Fruit fly (Drosophila melanogaster) whole organism, prepupa: ENCODE results near the gene Npc2d.

Source experiments
- CG10631 ChIP-seq: fragments of 200-800 bp; sonication (Bioruptor generic); optimal IDR thresholded peaks from 2 replicates; lab custom pipeline; 2016; ENCODE audit warnings: missing biosample characterization, missing genetic modification characterization
- CG11294 ChIP-seq: fragments of 200-800 bp; sonication (Bioruptor generic); IDR thresholded peaks from 2 replicates; pipeline ENCODE4 v1.3.6; 2022; ENCODE audit warnings: missing biosample characterization, missing genetic modification characterization
- CG15336 ChIP-seq: fragments of 200-800 bp; sonication (Bioruptor generic); IDR thresholded peaks from 2 replicates; pipeline ENCODE4 v1.3.6; 2022; ENCODE audit warnings: missing biosample characterization, missing genetic modification characterization
- CG1621 ChIP-seq: fragments of 200-800 bp; sonication (Bioruptor generic); optimal IDR thresholded peaks from 3 replicates; lab custom pipeline; 2018; ENCODE audit warnings: missing biosample characterization, mild to moderate bottlenecking, missing genetic modification characterization
- CG3032 ChIP-seq: fragments of 200-800 bp; optimal IDR thresholded peaks from 2 replicates; lab custom pipeline; 2019; ENCODE audit warnings: missing biosample characterization, mild to moderate bottlenecking, missing genetic modification characterization, moderate library complexity
- CG31627 ChIP-seq: fragments of 200-800 bp; sonication (Bioruptor generic); optimal IDR thresholded peaks from 3 replicates; lab custom pipeline; 2016; ENCODE audit warnings: missing biosample characterization, missing genetic modification characterization
- CG6792 ChIP-seq: fragments of 200-800 bp; sonication (Bioruptor generic); optimal IDR thresholded peaks from 3 replicates; lab custom pipeline; 2016; ENCODE audit warnings: missing biosample characterization, missing genetic modification characterization
- CG6854 ChIP-seq: fragments of 200-800 bp; sonication (Bioruptor generic); optimal IDR thresholded peaks from 2 replicates; lab custom pipeline; 2017; ENCODE audit warnings: missing biosample characterization, mild to moderate bottlenecking, missing genetic modification characterization
- Hr38 ChIP-seq: sonication (Bioruptor generic); optimal IDR thresholded peaks from 2 replicates; lab custom pipeline; 2016; ENCODE audit warnings: missing biosample characterization, missing genetic modification characterization
- Hr39 ChIP-seq: fragments of 200-800 bp; sonication (Bioruptor generic); optimal IDR thresholded peaks from 2 replicates; lab custom pipeline; 2016; ENCODE audit warnings: missing biosample characterization, missing genetic modification characterization
- dac ChIP-seq: fragments of 200-800 bp; sonication (Bioruptor generic); optimal IDR thresholded peaks from 2 replicates; lab custom pipeline; 2017; ENCODE audit warnings: missing biosample characterization, mild to moderate bottlenecking, missing genetic modification characterization
- net ChIP-seq: fragments of 200-800 bp; sonication (Bioruptor generic); optimal IDR thresholded peaks from 3 replicates; lab custom pipeline; 2016; ENCODE audit warnings: missing biosample characterization, missing genetic modification characterization
- salr ChIP-seq, 2 experiments: fragments of 200-800 bp; sonication (Bioruptor generic); optimal IDR thresholded peaks; 3 replicates each; lab custom pipeline; 2016 to 2018; ENCODE audit warnings: missing biosample characterization in 2 of 2, missing genetic modification characterization in 2 of 2, mild to moderate bottlenecking in 1 of 2
- spab ChIP-seq: fragments of 200-800 bp; sonication (Bioruptor generic); optimal IDR thresholded peaks from 2 replicates; lab custom pipeline; 2017; ENCODE audit warnings: missing biosample characterization, mild to moderate bottlenecking, missing genetic modification characterization, missing genetic modification reagents

dm6 chr3R:10070195-10070594, 14.3 kb upstream of the Npc2d start:
- TF ChIP-seq spab (GFP tag; lab: Kevin White, UChicago) (no peak), Hr38 (GFP tag; lab: Kevin White, UChicago) (no peak), CG10631 (GFP tag; lab: Kevin White, UChicago) (no peak), net (GFP tag; lab: Kevin White, UChicago) (no peak), CG6792 (no peak), CG1621 (no peak), CG3032 (no peak), dac (no peak), CG11294 (GFP tag; lab: Robert Waterston, UW) (no peak), Hr39 (GFP tag; lab: Kevin White, UChicago) (no peak), CG31627 (no peak), CG15336 (GFP tag; lab: Robert Waterston, UW) (no peak), salr (GFP tag; optimal IDR thresholded peaks at IDR 0.05; lab: Kevin White, UChicago) (no peak), CG6854 (GFP tag; lab: Kevin White, UChicago) (no peak)
